Fruit fly (Drosophila melanogaster) whole organism, embryonic: ENCODE results near the gene MESR3.

Experiments
- Abd-B ChIP-seq: fragments of 200-800 bp; sonication (Bioruptor generic); optimal IDR thresholded peaks from 2 replicates; lab custom pipeline; 2018; ENCODE audit warnings: missing biosample characterization, mild to moderate bottlenecking, missing genetic modification characterization, moderate library complexity
- Aef1 ChIP-seq: fragments of 200-800 bp; sonication (Bioruptor generic); IDR thresholded peaks from 3 replicates; pipeline ENCODE4 v1.3.6; 2022; ENCODE audit warnings: missing biosample characterization, missing genetic modification characterization
- CG10462 ChIP-seq: fragments of 200-800 bp; sonication (Bioruptor generic); optimal IDR thresholded peaks from 2 replicates; lab custom pipeline; 2016; ENCODE audit warnings: missing biosample characterization, missing genetic modification characterization
- CG11085 ChIP-seq: fragments of 200-800 bp; sonication (Bioruptor generic); IDR thresholded peaks from 2 replicates; pipeline ENCODE4 v1.3.6; 2022; ENCODE audit warnings: missing biosample characterization, missing genetic modification characterization
- CG12299 ChIP-seq: fragments of 200-800 bp; sonication (Bioruptor generic); optimal IDR thresholded peaks from 2 replicates; lab custom pipeline; 2018; ENCODE audit warnings: missing biosample characterization, mild to moderate bottlenecking, missing genetic modification characterization
- CG12942 ChIP-seq: fragments of 200-800 bp; sonication (Bioruptor generic); optimal IDR thresholded peaks from 3 replicates; lab custom pipeline; 2016; ENCODE audit warnings: missing biosample characterization, missing genetic modification characterization
- CG13296 ChIP-seq: fragments of 200-800 bp; sonication (Bioruptor generic); optimal IDR thresholded peaks from 3 replicates; lab custom pipeline; 2018; ENCODE audit warnings: missing biosample characterization, mild to moderate bottlenecking, missing genetic modification characterization
- CG15514 ChIP-seq: fragments of 200-800 bp; sonication (Bioruptor generic); optimal IDR thresholded peaks from 3 replicates; lab custom pipeline; 2017; ENCODE audit warnings: missing biosample characterization, missing genetic modification characterization, mild to moderate bottlenecking, moderate library complexity, missing genetic modification reagents
- CG1602 ChIP-seq: fragments of 200-800 bp; sonication (Bioruptor generic); optimal IDR thresholded peaks from 3 replicates; lab custom pipeline; 2016; ENCODE audit warnings: missing biosample characterization, missing genetic modification characterization
- CG18011 ChIP-seq: fragments of 200-800 bp; sonication (Bioruptor generic); optimal IDR thresholded peaks from 2 replicates; lab custom pipeline; 2017; ENCODE audit warnings: missing biosample characterization, missing genetic modification characterization, mild to moderate bottlenecking, moderate library complexity, missing genotype
- CG2129 ChIP-seq: fragments of 200-800 bp; sonication (Bioruptor generic); IDR thresholded peaks from 2 replicates; pipeline ENCODE4 v1.3.6; 2022; ENCODE audit warnings: missing biosample characterization, missing genetic modification characterization; ENCODE audit not compliant: partially characterized antibody
- CG30403 ChIP-seq: fragments of 200-800 bp; sonication (Bioruptor generic); optimal IDR thresholded peaks from 3 replicates; lab custom pipeline; 2016; ENCODE audit warnings: missing biosample characterization, missing genetic modification characterization
- CG3065 ChIP-seq: fragments of 200-800 bp; sonication (Bioruptor generic); optimal IDR thresholded peaks from 2 replicates; lab custom pipeline; 2016; ENCODE audit warnings: missing biosample characterization, missing genetic modification characterization
- CG32767 ChIP-seq: fragments of 200-800 bp; sonication (Bioruptor generic); IDR thresholded peaks from 2 replicates; pipeline ENCODE4 v1.3.6; 2022; ENCODE audit warnings: missing biosample characterization, missing genetic modification characterization
- CG3726 ChIP-seq: fragments of 200-800 bp; sonication (Bioruptor generic); IDR thresholded peaks from 3 replicates; pipeline ENCODE4, ENCODE4 v1.3.6; 2022; ENCODE audit warnings: missing biosample characterization, missing genetic modification characterization
- CG9609 ChIP-seq: fragments of 200-800 bp; sonication (Bioruptor generic); optimal IDR thresholded peaks from 3 replicates; lab custom pipeline; 2016; ENCODE audit warnings: missing biosample characterization, missing genetic modification characterization
- CHES-1-like ChIP-seq: fragments of 200-800 bp; sonication (Bioruptor generic); optimal IDR thresholded peaks from 2 replicates; lab custom pipeline; 2016; ENCODE audit warnings: missing biosample characterization, missing genetic modification characterization
- CoRest ChIP-seq: fragments of 200-800 bp; sonication (Bioruptor generic); optimal IDR thresholded peaks from 3 replicates; lab custom pipeline; 2018; ENCODE audit warnings: missing biosample characterization, mild to moderate bottlenecking, missing genetic modification characterization, moderate library complexity
- CrebB ChIP-seq: fragments of 200-800 bp; sonication (Bioruptor generic); optimal IDR thresholded peaks from 3 replicates; lab custom pipeline; 2018; ENCODE audit warnings: missing biosample characterization, mild to moderate bottlenecking, missing genetic modification characterization
- E2f1 ChIP-seq: fragments of 200-800 bp; sonication (Bioruptor generic); IDR thresholded peaks from 2 replicates; pipeline ENCODE4 v1.3.6; 2022; ENCODE audit warnings: missing biosample characterization, missing genetic modification characterization
- ERR ChIP-seq: fragments of 200-800 bp; sonication (Bioruptor generic); optimal IDR thresholded peaks from 2 replicates; lab custom pipeline; 2016; ENCODE audit warnings: missing biosample characterization, missing genetic modification characterization
- Ets65A ChIP-seq: fragments of 200-800 bp; sonication (Bioruptor generic); peaks from one replicate; lab custom pipeline; 2016; ENCODE audit warnings: missing biosample characterization, missing genetic modification characterization
- Ets97D ChIP-seq: fragments of 200-800 bp; sonication (Bioruptor generic); optimal IDR thresholded peaks from 3 replicates; lab custom pipeline; 2016; ENCODE audit warnings: missing biosample characterization, missing genetic modification characterization
- H15 ChIP-seq: fragments of 200-800 bp; sonication (Bioruptor generic); IDR thresholded peaks from 3 replicates; pipeline ENCODE4 v1.3.6; 2022; ENCODE audit warnings: missing biosample characterization, missing genetic modification characterization
- Hr3 ChIP-seq: fragments of 200-800 bp; sonication (Bioruptor generic); optimal IDR thresholded peaks from 3 replicates; lab custom pipeline; 2016; ENCODE audit warnings: missing biosample characterization, missing genetic modification characterization
- MTF-1 ChIP-seq: fragments of 200-800 bp; sonication (Bioruptor generic); optimal IDR thresholded peaks from 2 replicates; lab custom pipeline; 2018; ENCODE audit warnings: missing biosample characterization, mild to moderate bottlenecking, missing genetic modification characterization, borderline replicate concordance
- Med ChIP-seq: fragments of 200-800 bp; sonication (Bioruptor generic); peaks from one replicate; lab custom pipeline; 2016; ENCODE audit warnings: missing biosample characterization, missing genetic modification characterization, mild to moderate bottlenecking, inconsistent platforms, moderate library complexity
- Nf-YB ChIP-seq: fragments of 200-800 bp; sonication (Bioruptor generic); optimal IDR thresholded peaks from 3 replicates; lab custom pipeline; 2019; ENCODE audit warnings: missing biosample characterization, mild to moderate bottlenecking, missing genetic modification characterization, moderate library complexity
- Sox102F ChIP-seq: fragments of 200-800 bp; sonication (Bioruptor generic); optimal IDR thresholded peaks from 2 replicates; lab custom pipeline; 2018; ENCODE audit warnings: missing biosample characterization, mild to moderate bottlenecking, missing genetic modification characterization, moderate library complexity
- Sry-δ ChIP-seq: fragments of 200-800 bp; sonication (Bioruptor generic); optimal IDR thresholded peaks from 2 replicates; lab custom pipeline; 2016; ENCODE audit warnings: missing biosample characterization, missing genetic modification characterization
- Vsx1 ChIP-seq: fragments of 200-800 bp; sonication (Bioruptor generic); optimal IDR thresholded peaks from 2 replicates; lab custom pipeline; 2017; ENCODE audit warnings: missing biosample characterization, mild to moderate bottlenecking, missing genetic modification characterization, missing genetic modification reagents
- ac ChIP-seq: fragments of 200-800 bp; sonication (Bioruptor generic); optimal IDR thresholded peaks from 3 replicates; lab custom pipeline; 2017; ENCODE audit warnings: missing biosample characterization, mild to moderate bottlenecking, missing genetic modification characterization
- al ChIP-seq: fragments of 200-800 bp; sonication (Bioruptor generic); IDR thresholded peaks from 2 replicates; pipeline ENCODE4 v1.3.6; 2022; ENCODE audit warnings: missing biosample characterization, missing genetic modification characterization
- gfzf ChIP-seq: fragments of 200-800 bp; sonication (Bioruptor generic); optimal IDR thresholded peaks from 2 replicates; lab custom pipeline; 2016; ENCODE audit warnings: missing biosample characterization, mild to moderate bottlenecking, missing genetic modification characterization, moderate library complexity
- grn ChIP-seq: fragments of 200-800 bp; sonication (Bioruptor generic); optimal IDR thresholded peaks from 3 replicates; lab custom pipeline; 2017; ENCODE audit warnings: missing biosample characterization, missing genetic modification characterization
- gsb-n ChIP-seq: fragments of 200-800 bp; sonication (Bioruptor generic); optimal IDR thresholded peaks from 3 replicates; lab custom pipeline; 2018; ENCODE audit warnings: missing biosample characterization, mild to moderate bottlenecking, missing genetic modification characterization
- luna ChIP-seq: fragments of 200-800 bp; sonication (Bioruptor generic); optimal IDR thresholded peaks from 2 replicates; lab custom pipeline; 2016; ENCODE audit warnings: missing biosample characterization, missing genetic modification characterization
- nerfin-2 ChIP-seq: fragments of 200-800 bp; sonication (Bioruptor generic); IDR thresholded peaks from 2 replicates; pipeline ENCODE4 v1.3.6; 2022; ENCODE audit warnings: missing biosample characterization, missing genetic modification characterization; ENCODE audit not compliant: partially characterized antibody
- p53 ChIP-seq: fragments of 200-800 bp; sonication (Bioruptor generic); optimal IDR thresholded peaks from 2 replicates; lab custom pipeline; 2016; ENCODE audit warnings: missing biosample characterization, missing genetic modification characterization
- pho ChIP-seq: fragments of 200-800 bp; sonication (Bioruptor generic); optimal IDR thresholded peaks from 2 replicates; lab custom pipeline; 2016; ENCODE audit warnings: missing biosample characterization, missing genetic modification characterization
- pzg ChIP-seq: fragments of 200-800 bp; sonication (Bioruptor generic); optimal IDR thresholded peaks from 3 replicates; lab custom pipeline; 2018; ENCODE audit warnings: missing biosample characterization, mild to moderate bottlenecking, missing genetic modification characterization, moderate library complexity
- row ChIP-seq: fragments of 200-800 bp; sonication (Bioruptor generic); IDR thresholded peaks from 3 replicates; pipeline ENCODE4 v1.3.6; 2022; ENCODE audit warnings: missing biosample characterization, missing genetic modification characterization
- sc ChIP-seq, 3 experiments: fragments of >200 bp in 2 of 3; fragments of 200-800 bp in 1 of 3; sonication (Bioruptor generic) in 1 of 3; optimal IDR thresholded peaks; 2 replicates in 2 of 3; 3 replicates in 1 of 3; lab custom pipeline; 2017; ENCODE audit warnings: mild to moderate bottlenecking in 1 of 3, missing biosample characterization in 1 of 3, missing genetic modification characterization in 1 of 3, missing genetic modification reagents in 1 of 3
- sens ChIP-seq: fragments of 200-800 bp; sonication (Bioruptor generic); peaks from one replicate; lab custom pipeline; 2016; ENCODE audit warnings: missing biosample characterization, missing genetic modification characterization
- ssp ChIP-seq: fragments of 200-800 bp; sonication (Bioruptor generic); IDR thresholded peaks from 2 replicates; pipeline ENCODE4 v1.3.6; 2022; ENCODE audit warnings: missing biosample characterization, missing genetic modification characterization
- tgo ChIP-seq: fragments of 200-800 bp; sonication (Bioruptor generic); IDR thresholded peaks from 3 replicates; pipeline ENCODE4 v1.3.6; 2022; ENCODE audit warnings: missing biosample characterization, missing genetic modification characterization
- tna ChIP-seq: fragments of 200-800 bp; sonication (Bioruptor generic); IDR thresholded peaks from 2 replicates; pipeline ENCODE4 v1.3.6; 2022; ENCODE audit warnings: missing biosample characterization, missing genetic modification characterization; ENCODE audit not compliant: partially characterized antibody
- trh ChIP-seq: fragments of 200-800 bp; sonication (Bioruptor generic); optimal IDR thresholded peaks from 2 replicates; lab custom pipeline; 2016; ENCODE audit warnings: missing biosample characterization, missing genetic modification characterization
- usp ChIP-seq: fragments of >200 bp; optimal IDR thresholded peaks from 2 replicates; lab custom pipeline; 2017; ENCODE audit warnings: missing biosample characterization, missing genetic modification characterization
- wdn ChIP-seq: fragments of 200-800 bp; sonication (Bioruptor generic); IDR thresholded peaks from 2 replicates; pipeline ENCODE4 v1.3.6; 2022; ENCODE audit warnings: missing biosample characterization, missing genetic modification characterization

The MESR3 gene

dm6 chr2L:18632389-18632788 is 15.3 kb downstream of the MESR3 start:
- no peak for TF ChIP-seq Vsx1 (GFP tag; lab: Kevin White, UChicago)
- no peak for TF ChIP-seq Ets65A (GFP tag; lab: Kevin White, UChicago)
- TF ChIP-seq CG3726 (GFP tag; lab: Robert Waterston, UW), result no peak
- no peak for TF ChIP-seq ssp (GFP tag; lab: Robert Waterston, UW)
- no peak for TF ChIP-seq MTF-1
- no peak for TF ChIP-seq H15 (GFP tag; lab: Robert Waterston, UW)
- no peak for TF ChIP-seq luna (GFP tag; lab: Kevin White, UChicago)
- no peak for TF ChIP-seq pho (GFP tag; lab: Kevin White, UChicago)
- TF ChIP-seq nerfin-2 (GFP tag; lab: Robert Waterston, UW), result no peak
- TF ChIP-seq CG18011 (GFP tag; lab: Kevin White, UChicago), result no peak
- no peak for TF ChIP-seq al (GFP tag; lab: Robert Waterston, UW)
- no peak for TF ChIP-seq pzg (GFP tag; lab: Kevin White, UChicago)
- no peak for TF ChIP-seq ERR (GFP tag; lab: Kevin White, UChicago)
- TF ChIP-seq CoRest (tag; lab: Kevin White, UChicago), result no peak
- TF ChIP-seq CG10462 (GFP tag; lab: Kevin White, UChicago), result no peak
- no peak for TF ChIP-seq E2f1 (GFP tag; lab: Robert Waterston, UW)
- TF ChIP-seq trh (GFP tag; lab: Kevin White, UChicago), result no peak
- TF ChIP-seq CG12942 (GFP tag; lab: Kevin White, UChicago), result no peak
- TF ChIP-seq, all 482 proteins: peak for 0

DNA sequence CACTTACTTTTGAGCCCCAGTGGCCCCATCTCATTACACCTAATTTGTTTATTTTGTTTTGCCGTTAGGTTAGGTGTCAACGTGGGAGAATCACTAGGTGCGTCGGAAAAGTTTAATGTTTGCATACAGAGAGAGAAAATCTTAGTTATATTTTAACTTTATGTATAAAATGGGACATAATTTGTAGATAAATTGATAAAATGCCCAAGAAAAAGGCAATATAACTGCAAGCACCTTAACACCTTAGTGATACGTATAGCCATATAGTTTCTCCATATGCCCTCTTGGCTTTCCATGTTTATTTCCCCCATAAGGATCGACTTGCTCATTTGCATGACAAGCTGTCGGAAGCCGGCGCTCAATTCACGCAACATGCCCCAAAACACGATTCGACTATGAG is 21.9 kb downstream of the MESR3 start:
- TF ChIP-seq gsb-n (tag; lab: Kevin White, UChicago) (no peak), CG9609 (GFP tag; lab: Kevin White, UChicago) (no peak), row (GFP tag; lab: Robert Waterston, UW) (peak; percentile 8; the same call in 1 of the 3 replicates), CG30403 (no peak), CoRest (tag; lab: Kevin White, UChicago) (no peak), Nf-YB (GFP tag; lab: Kevin White, UChicago) (no peak), Sry-δ (GFP tag; lab: Kevin White, UChicago) (no peak), CG11085 (GFP tag; lab: Robert Waterston, UW) (no peak), Aef1 (GFP tag; lab: Robert Waterston, UW) (no peak), Med (GFP tag; lab: Kevin White, UChicago) (no peak), CG3065 (GFP tag; lab: Kevin White, UChicago) (no peak), Sox102F (GFP tag; lab: Kevin White, UChicago) (peak; percentile 6), sens (GFP tag; lab: Kevin White, UChicago) (peak; percentile 34), ac (GFP tag; lab: Kevin White, UChicago) (no peak), CG12299 (tag; lab: Kevin White, UChicago) (no peak), sc (optimal IDR thresholded peaks at IDR 0.05; lab: Kevin White, UChicago) (no peak), sc (GFP tag; optimal IDR thresholded peaks at IDR 0.05; lab: Kevin White, UChicago) (no peak), CrebB (no peak), tna (GFP tag; lab: Robert Waterston, UW) (no peak), CG2129 (GFP tag; lab: Robert Waterston, UW) (no peak), CG3726 (GFP tag; lab: Robert Waterston, UW) (0 out of 3 replicates have a peak, but pooled peaks have one; percentile 16), usp (GFP tag; lab: Kevin White, UChicago) (no peak), grn (GFP tag; lab: Kevin White, UChicago) (no peak), CG1602 (GFP tag; lab: Kevin White, UChicago) (no peak), p53 (GFP tag; lab: Kevin White, UChicago) (no peak), CG15514 (GFP tag; lab: Kevin White, UChicago) (no peak), wdn (GFP tag; lab: Robert Waterston, UW) (0 out of 2 replicates have a peak, but pooled peaks have one; percentile 36), CG32767 (GFP tag; lab: Robert Waterston, UW) (no peak), Ets97D (GFP tag; lab: Kevin White, UChicago) (no peak), Hr3 (GFP tag; lab: Kevin White, UChicago) (no peak), CG13296 (GFP tag; lab: Kevin White, UChicago) (no peak), Abd-B (GFP tag; lab: Kevin White, UChicago) (no peak), gfzf (GFP tag; lab: Kevin White, UChicago) (no peak), tgo (GFP tag; lab: Robert Waterston, UW) (no peak), CHES-1-like (GFP tag; lab: Kevin White, UChicago) (no peak)
